Worm (Caenorhabditis elegans): ENCODE results near the gene cyp-29A3.

Gene cyp-29A3

DNA sequence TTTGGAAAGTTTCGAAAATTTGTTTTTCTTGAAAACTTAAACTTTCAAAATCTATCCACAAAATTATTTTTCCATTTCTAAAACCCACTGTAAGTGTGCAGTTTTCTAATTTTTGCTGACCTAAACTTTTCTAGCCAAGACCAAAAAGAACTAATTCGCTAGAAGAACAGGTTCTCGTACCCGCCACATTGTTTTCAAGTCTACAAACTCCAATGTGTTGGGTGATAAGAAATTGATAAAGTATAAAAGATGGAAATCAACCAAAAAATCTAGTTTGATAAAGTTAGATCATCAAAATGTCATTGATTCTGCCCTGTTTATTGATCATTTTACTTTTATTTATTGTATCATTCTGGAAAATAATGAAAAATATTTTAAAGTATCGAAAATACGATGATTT, at the start of gene cyp-29A3:
Gene cyp-29A3 (plus strand): TSS at position 269 of the 400 bp plus-strand sequence.
- no peak for TF ChIP-seq unc-62 (GFP tag; optimal IDR thresholded peaks at IDR 0.05)

DNA sequence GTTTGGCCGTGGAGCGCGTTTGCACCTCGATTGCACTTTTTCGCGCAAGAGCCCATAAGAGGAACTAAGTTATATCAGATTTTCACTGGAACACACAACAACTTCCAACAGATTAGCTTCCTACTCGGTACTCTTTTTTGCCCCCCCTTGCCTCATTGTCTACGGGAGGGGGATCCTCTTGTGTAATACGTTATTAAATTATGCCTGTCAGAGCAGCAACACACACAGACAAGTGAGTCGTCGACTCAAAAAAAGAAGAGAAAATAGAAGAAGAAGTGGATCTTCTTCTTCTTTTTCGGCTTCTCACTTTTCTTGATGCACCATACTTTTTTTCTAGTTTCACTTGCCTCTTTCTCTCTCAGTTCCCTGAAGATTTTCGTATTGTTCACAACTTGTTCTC, 47.9 kb upstream of the cyp-29A3 start:
- no peak for TF ChIP-seq unc-62 (GFP tag; optimal IDR thresholded peaks at IDR 0.05)

DNA sequence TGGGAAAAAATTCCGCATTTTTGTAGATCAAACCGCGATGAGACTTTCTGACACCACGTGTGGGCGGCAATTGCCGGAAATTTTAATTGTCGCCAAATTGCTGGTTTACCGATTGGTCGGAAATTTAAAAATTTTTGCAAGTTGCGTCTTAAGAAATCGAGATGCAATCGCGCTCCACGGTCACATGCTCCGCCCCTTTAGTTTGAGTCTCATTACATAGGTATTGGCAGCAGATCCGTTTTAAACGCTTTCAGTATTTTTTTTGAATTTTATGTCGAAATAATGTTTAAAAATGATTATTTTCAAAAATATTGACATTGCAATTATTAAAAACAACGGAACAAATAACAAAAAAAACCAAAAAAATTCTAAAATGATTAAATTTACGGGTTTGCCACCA, 47.3 kb upstream of the cyp-29A3 start:
- TF ChIP-seq unc-62 (GFP tag; optimal IDR thresholded peaks at IDR 0.05), result no peak

DNA sequence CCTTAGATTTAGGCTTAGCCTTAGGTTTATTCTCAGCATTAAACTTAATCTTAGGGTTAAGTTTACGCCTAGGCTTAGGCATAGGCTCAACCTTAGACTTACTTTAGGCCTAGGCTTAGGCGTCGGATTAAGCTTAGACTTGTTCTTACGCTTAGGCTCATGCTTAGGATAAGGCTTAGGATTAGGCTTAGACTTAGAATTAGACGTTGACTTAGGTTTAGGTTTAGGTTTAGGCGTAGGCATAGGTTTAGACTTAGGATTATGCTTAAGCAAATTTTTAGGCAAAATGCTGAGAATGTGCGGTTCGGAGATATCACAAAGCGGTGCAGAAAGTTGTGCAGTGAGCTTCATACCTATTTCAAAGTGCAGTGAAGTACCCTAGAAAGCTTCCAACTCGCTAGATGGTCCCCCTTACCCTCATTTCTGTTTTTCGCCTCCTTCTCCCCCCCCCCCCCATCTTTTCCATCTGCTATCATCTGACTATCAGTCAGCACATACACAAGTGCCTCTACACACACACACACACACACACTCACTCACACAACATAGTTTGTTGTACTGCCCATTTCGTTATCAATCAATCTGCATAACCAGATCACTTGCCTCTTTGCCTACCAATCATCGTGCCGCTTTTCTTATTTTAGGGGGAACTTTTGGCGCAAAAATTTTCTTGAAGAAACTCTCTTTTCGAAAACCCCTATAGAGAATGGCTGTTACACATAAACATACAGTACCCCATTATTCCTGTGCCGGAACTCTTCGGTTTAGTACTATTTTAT, 42.8 kb upstream of the cyp-29A3 start:
- TF ChIP-seq unc-62 (GFP tag; optimal IDR thresholded peaks at IDR 0.05), result no peak

DNA sequence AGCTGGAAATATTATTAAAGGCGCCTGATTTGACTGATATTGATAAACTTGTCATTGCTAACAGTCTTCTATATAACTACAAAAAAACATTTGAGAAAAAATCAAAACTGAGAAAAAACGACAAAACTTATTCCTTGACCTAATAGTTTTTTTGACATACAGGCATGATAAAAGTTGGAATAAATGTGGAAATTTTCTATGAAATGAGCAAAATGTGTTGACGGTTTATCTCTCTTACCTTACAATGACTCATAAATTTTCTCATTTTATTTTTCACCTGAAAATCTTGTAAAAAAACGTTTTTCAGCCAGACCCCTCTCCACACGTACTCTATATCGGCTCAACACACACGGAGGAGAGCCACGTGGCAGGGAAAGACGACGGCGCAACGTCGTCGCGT, 38.5 kb upstream of the cyp-29A3 start, which contains the start of gene egl-8:
Gene egl-8 (plus strand): TSS at position 301 of the 400 bp plus-strand sequence.
- no peak for TF ChIP-seq unc-62 (GFP tag; optimal IDR thresholded peaks at IDR 0.05)

DNA sequence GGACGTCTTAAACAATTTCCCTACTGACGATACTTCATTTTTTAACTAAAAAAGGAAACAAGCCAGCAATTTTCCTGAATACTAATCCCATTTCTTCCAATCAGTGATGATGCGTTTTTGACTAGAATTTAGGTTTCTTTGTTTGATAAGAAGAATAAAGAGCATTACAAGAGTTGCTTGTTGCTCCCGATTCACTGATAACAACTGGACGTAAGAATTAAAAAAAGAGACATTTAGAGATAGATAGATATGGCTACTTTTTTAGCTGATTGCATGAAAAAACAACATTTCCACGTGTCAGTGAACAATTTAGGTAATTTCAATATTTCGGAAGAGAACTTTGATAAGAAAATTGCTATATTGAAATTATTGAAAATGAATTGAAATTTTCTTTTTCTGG, 37.2 kb upstream of the cyp-29A3 start:
- TF ChIP-seq unc-62 (GFP tag; optimal IDR thresholded peaks at IDR 0.05), result no peak

DNA sequence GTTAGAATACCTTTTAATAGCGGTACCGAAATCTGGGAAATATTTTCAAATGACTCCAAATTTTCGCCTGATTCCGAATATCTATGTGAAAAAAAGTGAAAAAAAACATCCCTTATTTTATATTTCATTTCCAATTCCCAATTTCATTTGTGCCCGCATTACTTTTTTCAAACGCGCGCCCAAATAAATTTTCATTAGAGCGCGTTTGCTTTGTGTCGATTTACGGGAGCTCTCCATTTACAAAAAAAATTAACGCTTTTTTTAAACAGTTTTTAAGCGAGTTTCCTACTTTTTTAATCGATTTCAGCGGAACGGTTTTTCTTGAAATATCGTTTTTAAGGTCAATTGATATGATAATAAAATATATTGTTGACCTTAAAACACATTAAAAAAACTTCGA, 34.9 kb upstream of the cyp-29A3 start:
- no peak for TF ChIP-seq unc-62 (GFP tag; optimal IDR thresholded peaks at IDR 0.05)

DNA sequence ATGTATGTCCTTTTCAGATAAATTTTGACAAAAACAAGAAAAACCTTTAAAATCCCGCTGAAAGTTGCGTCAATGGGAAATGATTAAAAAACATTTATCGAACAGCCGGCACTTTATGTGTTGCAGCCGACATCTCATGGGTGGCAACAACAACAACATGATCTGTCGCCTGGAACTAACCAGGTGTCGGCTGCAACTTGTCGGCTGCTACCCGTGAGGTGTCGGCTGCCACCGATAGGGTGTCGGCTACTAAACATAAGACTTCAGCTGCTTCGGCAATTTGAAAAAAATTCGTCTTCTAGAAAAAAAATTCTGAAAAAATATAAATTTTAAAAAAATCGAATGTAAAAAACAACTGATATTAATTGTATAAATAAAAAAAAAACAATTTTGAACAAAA, 31.4 kb upstream of the cyp-29A3 start:
- no peak for TF ChIP-seq unc-62 (GFP tag; optimal IDR thresholded peaks at IDR 0.05)

DNA sequence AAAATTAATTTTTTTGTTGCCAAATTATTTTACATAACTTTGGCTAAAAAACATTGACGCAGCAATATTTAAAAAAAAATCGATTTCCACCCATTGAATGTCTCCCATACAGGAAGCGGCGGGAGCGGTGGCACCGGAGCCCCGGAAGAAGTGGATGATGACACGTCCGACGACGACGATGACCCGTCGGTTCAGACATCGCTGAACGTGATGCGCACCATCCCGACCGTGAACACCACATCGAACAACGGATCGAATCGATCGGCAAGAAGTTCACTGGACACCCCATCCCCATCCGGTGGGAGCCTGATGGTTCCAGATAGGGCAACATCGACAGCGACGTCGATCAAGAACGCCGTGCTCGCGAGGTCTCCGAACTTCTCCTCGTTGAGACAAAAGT, 30.8 kb upstream of the cyp-29A3 start:
- no peak for TF ChIP-seq unc-62 (GFP tag; optimal IDR thresholded peaks at IDR 0.05)

DNA sequence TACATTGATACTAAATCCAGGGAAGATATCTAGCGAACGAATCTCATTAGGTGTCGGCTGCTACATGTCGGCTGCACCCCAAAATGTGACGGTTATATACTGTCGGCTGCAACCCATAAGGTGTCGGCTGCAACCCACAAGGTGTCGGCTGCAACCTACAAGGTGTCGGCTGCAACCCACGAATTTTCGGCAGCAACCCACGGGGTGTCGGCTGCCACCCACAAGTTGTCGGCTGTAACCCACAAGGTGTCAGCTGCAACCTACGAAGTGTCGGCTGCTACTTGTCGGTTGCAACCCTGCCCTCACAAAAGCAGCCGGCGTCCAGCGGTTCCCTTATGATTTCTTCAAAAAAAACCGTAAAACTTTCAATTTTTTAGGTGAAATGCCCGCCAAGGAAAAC, 29.2 kb upstream of the cyp-29A3 start:
- no peak for TF ChIP-seq unc-62 (GFP tag; optimal IDR thresholded peaks at IDR 0.05)

DNA sequence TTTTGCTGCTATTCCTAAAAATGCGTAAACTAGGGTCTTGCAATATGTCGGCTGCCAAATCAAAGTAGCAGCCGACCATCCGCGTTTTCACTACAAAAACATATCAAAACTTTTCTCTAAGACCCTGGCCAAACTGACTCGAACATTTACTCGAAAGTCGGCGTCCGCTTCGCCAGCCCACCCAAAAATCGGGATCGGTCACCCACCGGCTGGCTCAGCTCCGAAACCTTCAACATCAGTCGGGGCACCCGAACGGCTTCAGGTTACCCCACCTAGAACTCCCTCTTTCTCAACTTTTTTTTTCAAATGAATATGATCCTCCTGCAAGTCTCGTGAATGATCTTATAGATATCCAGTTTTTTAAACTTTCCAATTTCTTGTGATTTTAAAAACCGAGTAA, 21.3 kb upstream of the cyp-29A3 start:
- TF ChIP-seq unc-62 (GFP tag; optimal IDR thresholded peaks at IDR 0.05), result no peak

DNA sequence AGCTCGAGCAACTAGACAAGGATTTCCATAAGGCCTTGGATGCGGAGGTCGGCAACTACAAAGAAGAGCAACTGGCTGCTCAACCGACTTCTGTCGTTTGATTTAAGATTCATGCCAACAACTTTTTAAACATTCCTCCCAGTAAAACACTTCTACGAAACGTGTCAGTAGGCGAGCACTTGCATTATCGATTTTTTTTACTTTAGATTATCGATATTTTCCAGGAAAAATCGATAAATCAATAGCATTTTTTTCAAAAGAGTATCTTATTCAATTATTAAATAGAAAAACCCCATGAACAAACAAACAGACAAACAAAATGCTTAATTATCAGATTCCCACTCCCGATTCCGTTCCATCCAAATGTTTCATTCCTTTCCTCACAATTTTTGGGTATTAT, 16.0 kb upstream of the cyp-29A3 start:
- TF ChIP-seq unc-62 (GFP tag; optimal IDR thresholded peaks at IDR 0.05), result no peak

DNA sequence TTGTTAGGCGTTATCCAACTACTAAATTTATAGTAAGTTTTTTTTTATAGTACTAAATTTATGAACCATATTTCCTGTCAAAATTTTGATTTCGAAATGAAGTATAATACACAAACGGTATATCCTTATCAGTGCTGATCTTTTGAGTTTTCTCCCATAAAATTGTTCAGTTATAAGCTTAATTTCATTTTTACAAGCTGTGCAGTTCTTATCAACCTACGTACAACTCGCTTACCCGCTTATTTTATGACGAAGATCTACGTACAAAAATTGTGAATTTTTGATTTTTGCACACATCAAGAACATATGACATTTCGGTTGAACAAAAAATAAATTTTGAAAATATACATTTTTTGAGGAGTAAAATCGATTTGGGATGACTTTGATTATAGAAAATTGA, 15.0 kb upstream of the cyp-29A3 start:
- no peak for TF ChIP-seq unc-62 (GFP tag; optimal IDR thresholded peaks at IDR 0.05)

DNA sequence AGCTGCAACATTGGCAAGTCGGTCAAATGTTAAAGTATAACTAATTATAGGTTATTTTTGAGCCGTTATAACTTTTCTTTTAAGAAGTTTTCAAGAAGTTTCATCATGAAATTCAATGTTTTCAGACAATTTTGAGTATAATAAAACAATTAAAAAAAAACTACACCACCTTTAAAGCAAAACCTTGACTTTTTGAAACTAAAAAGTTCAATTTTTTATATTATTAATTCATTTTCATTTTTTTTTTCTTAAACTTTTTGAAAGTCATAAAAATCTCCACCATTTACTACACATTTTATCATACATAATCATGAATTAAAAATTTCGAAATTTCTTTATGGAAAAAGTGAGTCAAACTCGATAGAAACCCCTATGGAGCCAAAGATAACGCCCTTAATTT, 14.0 kb upstream of the cyp-29A3 start, which contains the start of gene B0348.2:
Gene B0348.2 (plus strand): TSS at position 301 of the 400 bp plus-strand sequence.
- no peak for TF ChIP-seq unc-62 (GFP tag; optimal IDR thresholded peaks at IDR 0.05)

DNA sequence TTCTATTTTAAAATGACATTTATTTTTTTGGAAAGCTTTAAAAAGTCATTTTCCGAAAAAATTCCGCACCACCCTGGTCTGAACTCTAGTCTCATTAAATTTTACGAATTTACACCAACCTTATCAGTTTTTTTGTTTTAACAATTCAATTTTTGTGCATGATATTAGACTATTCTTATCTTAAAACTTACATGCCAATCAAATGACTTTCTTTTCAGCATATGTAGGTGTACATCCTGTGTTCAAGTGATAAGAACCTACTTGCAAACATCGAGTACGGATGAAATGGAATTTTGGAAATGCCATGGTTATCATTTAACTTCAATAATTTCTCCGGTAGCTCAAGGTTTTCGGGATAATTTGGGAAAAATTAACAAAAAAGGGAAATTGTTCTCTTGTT, 11.2 kb upstream of the cyp-29A3 start:
- TF ChIP-seq unc-62 (GFP tag; optimal IDR thresholded peaks at IDR 0.05), result no peak

DNA sequence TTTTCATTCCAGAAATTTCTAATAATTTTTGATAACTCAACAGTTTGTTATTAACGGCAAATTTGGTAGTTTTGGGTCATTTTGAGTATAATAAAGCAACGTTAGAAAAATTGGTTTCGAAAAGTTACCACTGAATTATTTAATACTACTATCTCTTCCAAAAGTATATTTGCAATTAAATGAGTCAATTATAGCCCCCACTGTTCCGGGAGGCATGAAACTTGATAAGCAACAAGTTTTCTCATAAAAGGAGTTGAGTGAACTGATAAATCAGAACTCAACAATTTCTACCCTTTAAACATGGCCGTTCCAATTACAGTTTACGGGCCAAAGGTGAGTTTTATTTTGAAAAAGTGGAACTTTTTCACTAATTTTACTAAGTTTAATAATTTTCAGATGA, 10.4 kb upstream of the cyp-29A3 start, which contains the start of gene B0348.1:
Gene B0348.1 (plus strand): TSS at position 301 of the 400 bp plus-strand sequence.
- no peak for TF ChIP-seq unc-62 (GFP tag; optimal IDR thresholded peaks at IDR 0.05)

DNA sequence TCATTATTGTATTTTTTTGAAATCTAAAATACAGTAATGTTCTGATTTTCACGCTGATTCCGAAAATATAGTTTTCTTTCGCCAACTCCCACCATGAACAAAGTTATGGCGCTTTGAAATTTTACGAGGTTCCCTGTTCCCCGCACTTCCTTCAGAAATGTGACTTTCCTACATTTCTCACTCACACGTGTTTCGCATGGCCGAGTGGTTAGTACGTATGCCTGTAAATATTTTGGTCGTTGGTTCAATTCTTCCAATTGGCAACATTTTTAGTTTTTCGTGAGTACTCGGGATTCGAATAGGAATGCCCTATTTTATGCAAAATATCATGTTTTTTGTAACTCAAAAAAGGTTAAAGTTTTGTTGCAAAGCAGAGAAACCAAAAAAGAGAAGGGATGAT, 5.8 kb upstream of the cyp-29A3 start:
- no peak for TF ChIP-seq unc-62 (GFP tag; optimal IDR thresholded peaks at IDR 0.05)

DNA sequence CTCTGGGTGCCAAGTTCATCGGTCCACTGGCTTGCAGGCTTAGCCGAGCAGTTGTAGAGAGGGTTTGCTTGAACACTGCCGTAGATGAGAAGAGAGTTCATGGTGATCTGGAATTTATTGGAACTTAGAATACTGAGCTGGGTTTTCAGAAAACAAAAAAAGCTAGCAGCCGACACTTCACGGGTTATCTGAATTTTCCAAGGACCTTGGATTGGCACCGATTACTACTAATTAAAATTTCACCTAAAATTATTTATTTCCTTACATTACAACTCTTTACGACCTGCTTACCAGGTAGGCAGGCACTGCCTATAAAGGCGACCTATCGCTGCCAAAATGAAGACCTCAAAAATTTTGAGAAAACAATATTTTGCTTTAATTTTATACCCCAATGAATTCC, 3.1 kb upstream of the cyp-29A3 start, which contains the start of gene srt-52:
Gene srt-52 (minus strand): TSS at position 101 of the 400 bp plus-strand sequence.
- TF ChIP-seq unc-62 (GFP tag; optimal IDR thresholded peaks at IDR 0.05), result no peak

All from whole organism, dauer.